Fruit fly (Drosophila melanogaster): ENCODE measurements around the gene CG42537.

dm6 chr3R:6368550-6369238 is 8.9 kb upstream of the CG42537 start, which contains the start of gene CG10286:
- TF ChIP-seq Clk (GFP tag; optimal IDR thresholded peaks at IDR 0.05) = no peak
- no peak for TF ChIP-seq Crg-1 (GFP tag; optimal IDR thresholded peaks at IDR 0.05)
- no peak for TF ChIP-seq CG5204 (GFP tag; optimal IDR thresholded peaks at IDR 0.05)
- peak; percentile 3 for TF ChIP-seq pad (GFP tag; optimal IDR thresholded peaks at IDR 0.05)
- TF ChIP-seq Hr96 (GFP tag; optimal IDR thresholded peaks at IDR 0.05) = no peak
- TF ChIP-seq CG12768 (GFP tag; optimal IDR thresholded peaks at IDR 0.05) = no peak
